Worm (Caenorhabditis elegans) whole organism, L3 larva: ENCODE results near the gene F38B7.11.

ENCODE experiments used
- R02D3.7 ChIP-seq: fragments of 150-350 bp; optimal IDR thresholded peaks from 2 replicates; lab custom pipeline; 2014; ENCODE audit warnings: missing biosample characterization, missing genetic modification characterization
- aly-2 ChIP-seq: fragments of 150-350 bp; optimal IDR thresholded peaks from 2 replicates; lab custom pipeline; 2014; ENCODE audit warnings: missing biosample characterization, missing genetic modification characterization
- ceh-28 ChIP-seq: fragments of 150-350 bp; optimal IDR thresholded peaks from 2 replicates; lab custom pipeline; 2014; ENCODE audit warnings: missing biosample characterization, missing genetic modification reagents, missing genetic modification characterization
- egl-27 ChIP-seq: sonication (generic microtip); optimal IDR thresholded peaks from 4 replicates; lab custom pipeline; 2017; ENCODE audit warnings: missing biosample characterization, missing genetic modification reagents, missing genetic modification characterization
- egl-5 ChIP-seq: fragments of 150-350 bp; optimal IDR thresholded peaks from 2 replicates; lab custom pipeline; 2017; ENCODE audit warnings: missing biosample characterization, missing genetic modification reagents, missing genetic modification characterization, inconsistent platforms
- elt-1 ChIP-seq: fragments of 150-350 bp; optimal IDR thresholded peaks from 2 replicates; lab custom pipeline; 2014; ENCODE audit warnings: missing biosample characterization, missing genetic modification characterization
- elt-2 ChIP-seq: sonication (generic microtip); optimal IDR thresholded peaks from 2 replicates; lab custom pipeline; 2016; ENCODE audit warnings: missing genetic modification reagents, mild to moderate bottlenecking, missing genetic modification characterization, missing compliant biosample characterization
- fkh-10 ChIP-seq: sonication (generic microtip); optimal IDR thresholded peaks from 2 replicates; lab custom pipeline; 2017; ENCODE audit warnings: missing biosample characterization, missing genetic modification reagents, missing genetic modification characterization
- fkh-2 ChIP-seq: fragments of 150-350 bp; optimal IDR thresholded peaks from 2 replicates; lab custom pipeline; 2014; ENCODE audit warnings: missing biosample characterization, missing genetic modification reagents, missing genetic modification characterization
- hmg-11 ChIP-seq: sonication (generic microtip); optimal IDR thresholded peaks from 2 replicates; lab custom pipeline; 2016; ENCODE audit warnings: missing genetic modification characterization, missing compliant biosample characterization
- jun-1 ChIP-seq: fragments of 150-350 bp; optimal IDR thresholded peaks from 2 replicates; lab custom pipeline; 2014; ENCODE audit warnings: missing biosample characterization, missing genetic modification reagents, missing genetic modification characterization
- lin-15B ChIP-seq: fragments of 150-350 bp; optimal IDR thresholded peaks from 2 replicates; lab custom pipeline; 2014; ENCODE audit warnings: missing biosample characterization, missing genetic modification characterization
- lin-39 ChIP-seq: fragments of 150-350 bp; optimal IDR thresholded peaks from 2 replicates; lab custom pipeline; 2018; ENCODE audit warnings: missing biosample characterization, missing genetic modification reagents, missing genetic modification characterization
- lsy-12 ChIP-seq: sonication (generic microtip); optimal IDR thresholded peaks from 2 replicates; lab custom pipeline; 2016; ENCODE audit warnings: mild to moderate bottlenecking, missing genetic modification characterization, missing compliant biosample characterization
- mdl-1 ChIP-seq: fragments of 150-350 bp; optimal IDR thresholded peaks from 2 replicates; lab custom pipeline; 2014; ENCODE audit warnings: missing biosample characterization, missing genetic modification characterization
- mml-1 ChIP-seq: fragments of 150-350 bp; sonication (generic microtip); optimal IDR thresholded peaks from 3 replicates; lab custom pipeline; 2014; ENCODE audit warnings: missing biosample characterization, missing genetic modification characterization
- nfya-1 ChIP-seq: sonication (generic microtip); optimal IDR thresholded peaks from 2 replicates; lab custom pipeline; 2017; ENCODE audit warnings: missing genetic modification characterization, mild to moderate bottlenecking, missing compliant biosample characterization, antibody characterized with exemption, moderate library complexity; ENCODE audit not compliant: insufficient read depth
- nhr-23 ChIP-seq: fragments of 150-350 bp; optimal IDR thresholded peaks from 2 replicates; lab custom pipeline; 2014; ENCODE audit warnings: missing biosample characterization, missing genetic modification reagents, missing genetic modification characterization
- nhr-237 ChIP-seq: fragments of 150-350 bp; optimal IDR thresholded peaks from 2 replicates; lab custom pipeline; 2014; ENCODE audit warnings: missing biosample characterization, missing genetic modification characterization
- nhr-25 ChIP-seq: sonication (generic microtip); optimal IDR thresholded peaks from 2 replicates; lab custom pipeline; 2017; ENCODE audit warnings: missing biosample characterization, missing genetic modification characterization
- nhr-43 ChIP-seq: sonication (generic microtip); optimal IDR thresholded peaks from 2 replicates; lab custom pipeline; 2016; ENCODE audit warnings: mild to moderate bottlenecking, missing genetic modification characterization, missing compliant biosample characterization; ENCODE audit not compliant: poor library complexity, severe bottlenecking
- nhr-67 ChIP-seq: fragments of 150-350 bp; optimal IDR thresholded peaks from 2 replicates; lab custom pipeline; 2014; ENCODE audit warnings: missing biosample characterization, missing genetic modification characterization
- nhr-77 ChIP-seq: fragments of 150-350 bp; optimal IDR thresholded peaks from 2 replicates; lab custom pipeline; 2014; ENCODE audit warnings: missing biosample characterization, missing genetic modification characterization
- pha-4 ChIP-seq: fragments of 150-350 bp; optimal IDR thresholded peaks from 2 replicates; lab custom pipeline; 2014; ENCODE audit warnings: missing biosample characterization, missing genetic modification reagents, missing genetic modification characterization
- pqm-1 ChIP-seq: fragments of 150-350 bp; optimal IDR thresholded peaks from 2 replicates; lab custom pipeline; 2017; ENCODE audit warnings: missing biosample characterization, missing genetic modification characterization, inconsistent platforms
- sea-2 ChIP-seq: fragments of 150-350 bp; sonication (generic microtip); optimal IDR thresholded peaks from 4 replicates; lab custom pipeline; 2014; ENCODE audit warnings: missing biosample characterization, missing genetic modification reagents, missing genetic modification characterization
- snpc-4 ChIP-seq: fragments of 150-350 bp; optimal IDR thresholded peaks from 2 replicates; lab custom pipeline; 2014; ENCODE audit warnings: missing biosample characterization, missing genetic modification characterization
- tbx-2 ChIP-seq: sonication (generic microtip); optimal IDR thresholded peaks from 2 replicates; lab custom pipeline; 2016; ENCODE audit warnings: mild to moderate bottlenecking, missing genetic modification characterization, missing compliant biosample characterization
- unc-62 ChIP-seq: fragments of 150-350 bp; sonication (generic microtip); optimal IDR thresholded peaks from 4 replicates; lab custom pipeline; 2014; ENCODE audit warnings: missing biosample characterization, missing genetic modification reagents, missing genetic modification characterization
- zag-1 ChIP-seq: fragments of 150-350 bp; optimal IDR thresholded peaks from 2 replicates; lab custom pipeline; 2014; ENCODE audit warnings: missing biosample characterization, missing genetic modification characterization

The F38B7.11 gene

DNA sequence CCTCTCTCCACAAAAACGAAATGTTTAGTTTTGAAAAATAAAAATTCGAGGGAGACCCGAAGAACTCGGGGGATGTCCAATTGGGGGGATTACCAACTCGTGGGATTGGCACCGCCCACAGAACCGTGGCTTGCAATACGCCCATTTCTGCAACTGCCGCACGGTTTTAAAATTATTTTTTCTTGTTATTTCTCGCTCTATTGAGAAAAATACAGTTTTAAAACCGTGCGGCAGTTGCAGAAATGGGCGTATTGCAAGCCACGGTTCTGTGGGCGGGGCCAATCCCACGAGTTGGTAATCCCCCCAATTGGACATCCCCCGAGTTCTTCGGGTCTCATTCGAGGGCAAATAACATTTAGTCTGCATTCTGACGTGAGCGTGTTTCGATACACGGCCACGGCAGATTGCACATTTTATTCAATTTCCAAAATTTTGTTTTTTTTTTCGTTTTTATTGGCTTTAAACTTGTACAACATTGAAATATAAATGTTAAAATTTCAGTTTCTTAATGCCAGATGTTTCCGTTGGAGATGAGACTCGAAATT is 42.0 kb upstream of the F38B7.11 start, which contains the start of the genes C55A6.1 and C55A6.10:
TSS of gene C55A6.1 (minus strand) at position 116 of the 545 bp plus-strand sequence.
TSS of gene C55A6.10 (plus strand) at position 495 of the 545 bp plus-strand sequence.
- TF ChIP-seq pqm-1 (tag; lab: Kevin White, UChicago) (peak; percentile 20), R02D3.7 (peak; percentile 44), nhr-23 (tag; lab: Kevin White, UChicago) (peak; percentile 61), lsy-12 (tag; lab: Kevin White, UChicago) (peak; percentile 49), tbx-2 (tag; lab: Kevin White, UChicago) (peak; percentile 36), pha-4 (tag; lab: Kevin White, UChicago) (peak; percentile 66), ceh-28 (tag; lab: Kevin White, UChicago) (peak; percentile 61), lin-39 (peak; percentile 22), nfya-1 (tag; lab: Kevin White, UChicago) (peak; percentile 83), elt-2 (tag; lab: Kevin White, UChicago) (peak; percentile 40), jun-1 (peak; percentile 44), hmg-11 (tag; lab: Kevin White, UChicago) (peak; percentile 68), snpc-4 (tag; lab: Kevin White, UChicago) (peak; percentile 20), fkh-10 (GFP tag; lab: Kevin White, UChicago) (peak; percentile 16), lin-15B (tag; lab: Kevin White, UChicago) (peak; percentile 46), elt-1 (tag; lab: Kevin White, UChicago) (peak; percentile 13), nhr-43 (tag; lab: Kevin White, UChicago) (peak; percentile 70), nhr-25 (tag; lab: Kevin White, UChicago) (peak; percentile 47)
- TF ChIP-seq, all 47 proteins: peak for 18; not testable (repeated sequence) for 29

DNA sequence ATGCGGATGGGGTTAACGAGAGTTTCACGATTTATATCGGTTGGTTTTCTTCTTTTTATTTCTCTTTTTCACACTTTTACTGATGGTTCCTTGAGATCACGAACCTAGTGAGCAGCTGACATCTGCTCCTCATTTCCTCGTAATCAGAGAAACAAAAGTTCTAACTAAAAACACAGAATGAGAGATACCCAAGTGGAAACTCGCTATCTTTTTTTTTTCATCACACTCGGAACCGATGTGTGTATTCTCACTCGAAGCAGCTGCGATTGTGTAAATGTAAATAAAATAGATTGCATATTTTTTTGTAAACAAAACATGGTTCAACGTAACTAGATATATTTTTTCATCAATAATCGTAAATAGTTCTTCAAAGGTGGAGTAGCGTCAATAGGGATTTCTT is 40.5 kb upstream of the F38B7.11 start:
- TF ChIP-seq zag-1 (no peak), elt-1 (tag; lab: Kevin White, UChicago) (no peak), mml-1 (tag; lab: Kevin White, UChicago) (no peak), nhr-237 (tag; lab: Kevin White, UChicago) (no peak), unc-62 (no peak), tbx-2 (tag; lab: Kevin White, UChicago) (no peak), nfya-1 (tag; lab: Kevin White, UChicago) (peak; percentile 18), nhr-43 (tag; lab: Kevin White, UChicago) (no peak), ceh-28 (tag; lab: Kevin White, UChicago) (no peak), pqm-1 (tag; lab: Kevin White, UChicago) (no peak), pha-4 (tag; lab: Kevin White, UChicago) (peak; percentile 84), lin-15B (tag; lab: Kevin White, UChicago) (no peak), nhr-67 (no peak), fkh-10 (GFP tag; lab: Kevin White, UChicago) (no peak), sea-2 (GFP tag; lab: Kevin White, UChicago) (no peak), fkh-2 (tag; lab: Kevin White, UChicago) (no peak), mdl-1 (tag; lab: Kevin White, UChicago) (no peak), R02D3.7 (no peak), aly-2 (tag; lab: Kevin White, UChicago) (no peak), egl-27 (tag; lab: Kevin White, UChicago) (no peak), egl-5 (peak; percentile 48), nhr-77 (no peak), nhr-25 (tag; lab: Kevin White, UChicago) (no peak)

- TF ChIP-seq lin-39 (no peak), nhr-25 (tag; lab: Kevin White, UChicago) (peak; percentile 83)
- TF ChIP-seq, all 47 proteins: peak for 1
Observed at ce11 chrV:11508773-11509172, 38.1 kb upstream of the F38B7.11 start, which contains the start of gene ttll-5. Gene ttll-5, plus strand, starts transcription at chrV:11509060.

- TF ChIP-seq lsy-12 (tag; lab: Kevin White, UChicago) (no peak), pha-4 (tag; lab: Kevin White, UChicago) (peak; percentile 41)
Observed at ce11 chrV:11513432-11513831, 33.5 kb upstream of the F38B7.11 start, which contains the start of gene C55A6.3. Gene C55A6.3, minus strand, starts transcription at chrV:11513532.

DNA sequence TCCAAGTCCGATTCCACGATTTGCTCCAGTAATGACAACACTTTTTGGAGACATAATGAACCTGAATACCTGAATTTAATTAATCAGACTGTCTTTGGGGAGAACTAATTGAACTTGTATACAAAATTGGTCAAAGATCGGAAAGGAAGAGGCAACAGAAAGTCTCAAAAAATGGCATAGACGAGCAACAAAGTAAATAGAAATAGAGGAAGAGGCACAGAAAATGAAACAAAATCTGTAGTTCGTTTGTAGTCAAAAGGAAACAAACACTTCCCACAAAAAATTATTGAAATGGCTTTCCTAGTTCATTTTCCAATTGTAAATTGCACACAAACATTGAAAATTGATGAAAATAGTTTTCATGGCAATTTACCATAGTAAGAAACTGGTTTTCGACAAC is 32.2 kb upstream of the F38B7.11 start, which contains the start of gene C55A6.6:
TSS of gene C55A6.6 (minus strand) at position 61 of the 400 bp plus-strand sequence.
- no peak for TF ChIP-seq unc-62
- TF ChIP-seq pha-4 (tag; lab: Kevin White, UChicago) = peak; percentile 93
